Fruit fly (Drosophila melanogaster) whole organism, embryonic: ENCODE data around the gene ATbp.

Source experiments
- Atf3 ChIP-seq: fragments of 200-800 bp; sonication (Bioruptor generic); optimal IDR thresholded peaks from 3 replicates; lab custom pipeline; 2016; ENCODE audit warnings: missing biosample characterization, missing genetic modification characterization
- CG11456 ChIP-seq: fragments of 200-800 bp; sonication (Bioruptor generic); IDR thresholded peaks from 3 replicates; pipeline ENCODE4 v1.3.6; 2022; ENCODE audit warnings: missing biosample characterization, missing genetic modification characterization
- CG13894 ChIP-seq: fragments of 200-800 bp; sonication (Bioruptor generic); optimal IDR thresholded peaks from 3 replicates; lab custom pipeline; 2018; ENCODE audit warnings: missing biosample characterization, mild to moderate bottlenecking, missing genetic modification characterization, moderate library complexity
- CG14860 ChIP-seq: fragments of 200-800 bp; sonication (Bioruptor generic); IDR thresholded peaks from 3 replicates; pipeline ENCODE4 v1.3.6; 2022; ENCODE audit warnings: missing biosample characterization, missing genetic modification characterization; ENCODE audit not compliant: partially characterized antibody
- CG3995 ChIP-seq: fragments of 200-800 bp; sonication (Bioruptor generic); optimal IDR thresholded peaks from 3 replicates; lab custom pipeline; 2016; ENCODE audit warnings: missing biosample characterization, missing genetic modification characterization
- MBD-R2 ChIP-seq: fragments of 200-800 bp; sonication (Bioruptor generic); IDR thresholded peaks from 2 replicates; pipeline ENCODE4 v1.3.6; 2022; ENCODE audit warnings: missing biosample characterization, missing genetic modification characterization
- Usf ChIP-seq: fragments of 200-800 bp; sonication (Bioruptor generic); optimal IDR thresholded peaks from 2 replicates; lab custom pipeline; 2017; ENCODE audit warnings: missing genotype, missing biosample characterization, missing genetic modification characterization
- ewg ChIP-seq: fragments of 200-800 bp; sonication (Bioruptor generic); optimal IDR thresholded peaks from 3 replicates; lab custom pipeline; 2017; ENCODE audit warnings: mild to moderate bottlenecking, missing biosample characterization, missing genetic modification reagents, missing genetic modification characterization
- knrl ChIP-seq: fragments of 200-800 bp; sonication (Bioruptor generic); IDR thresholded peaks from 3 replicates; pipeline ENCODE4 v1.3.6; 2022; ENCODE audit warnings: missing biosample characterization, missing genetic modification characterization; ENCODE audit not compliant: partially characterized antibody
- nau ChIP-seq: fragments of 200-800 bp; sonication (Bioruptor generic); optimal IDR thresholded peaks from 3 replicates; lab custom pipeline; 2017; ENCODE audit warnings: missing biosample characterization, mild to moderate bottlenecking, missing genetic modification characterization, missing genetic modification reagents
- nerfin-1 ChIP-seq: fragments of 200-800 bp; sonication (Bioruptor generic); optimal IDR thresholded peaks from 3 replicates; lab custom pipeline; 2019; ENCODE audit warnings: missing biosample characterization, mild to moderate bottlenecking, missing genetic modification characterization, moderate library complexity
- pho ChIP-seq: fragments of 200-800 bp; sonication (Bioruptor generic); optimal IDR thresholded peaks from 2 replicates; lab custom pipeline; 2016; ENCODE audit warnings: missing biosample characterization, missing genetic modification characterization
- psq ChIP-seq: fragments of 200-800 bp; sonication (Bioruptor generic); optimal IDR thresholded peaks from 2 replicates; lab custom pipeline; 2017; ENCODE audit warnings: missing biosample characterization, missing genetic modification characterization
- tgo ChIP-seq: fragments of 200-800 bp; sonication (Bioruptor generic); IDR thresholded peaks from 3 replicates; pipeline ENCODE4 v1.3.6; 2022; ENCODE audit warnings: missing biosample characterization, missing genetic modification characterization

DNA sequence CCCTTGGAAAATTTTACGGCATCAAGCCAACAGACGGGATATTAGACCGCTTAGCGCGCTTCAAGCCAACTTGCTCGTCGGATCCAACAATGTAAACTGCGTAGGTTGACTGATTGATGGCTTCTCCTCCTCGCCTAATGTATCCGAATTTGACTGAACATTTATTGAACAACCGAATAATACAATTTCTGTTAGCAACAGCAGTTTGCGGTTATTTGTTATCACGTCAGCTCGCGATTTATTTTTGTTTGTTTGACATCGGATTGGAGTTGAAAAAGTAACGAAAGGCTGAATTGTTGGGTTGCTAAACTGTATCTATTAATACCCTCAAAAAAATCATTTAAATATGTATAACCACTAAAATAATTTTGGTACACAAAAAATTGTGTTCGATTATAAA lies 13.3 kb upstream of the ATbp start, which contains the start of gene CG17159:
- no peak for TF ChIP-seq MBD-R2 (GFP tag; lab: Robert Waterston, UW)
- TF ChIP-seq nerfin-1 (tag; lab: Kevin White, UChicago) = no peak
- TF ChIP-seq Atf3 (GFP tag; lab: Kevin White, UChicago) = no peak
- no peak for TF ChIP-seq pho (GFP tag; lab: Kevin White, UChicago)
- no peak for TF ChIP-seq knrl (GFP tag; lab: Robert Waterston, UW)
- TF ChIP-seq tgo = no peak
- no peak for TF ChIP-seq CG13894 (tag; lab: Kevin White, UChicago)
- TF ChIP-seq CG14860 (GFP tag; lab: Robert Waterston, UW) = no peak
- no peak for TF ChIP-seq Usf (GFP tag; lab: Kevin White, UChicago)
- TF ChIP-seq ewg (GFP tag; lab: Kevin White, UChicago) = no peak
- TF ChIP-seq psq = no peak
- TF ChIP-seq CG11456 (GFP tag; lab: Robert Waterston, UW) = no peak
- TF ChIP-seq nau = no peak
- TF ChIP-seq CG3995 = no peak
